Worm (Caenorhabditis elegans) whole organism, young adult: ENCODE measurements around the gene str-28.

Source experiments
- C17E4.6 ChIP-seq: fragments of 200-800 bp; sonication (Bioruptor generic); IDR thresholded peaks from 2 replicates; pipeline ENCODE4 v1.3.6; 2022; ENCODE audit warnings: missing genetic modification reagents, missing genetic modification characterization, missing compliant biosample characterization
- F33H1.4 ChIP-seq: fragments of 200-800 bp; sonication (Bioruptor generic); IDR thresholded peaks from 2 replicates; pipeline ENCODE4 v1.3.6; 2022; ENCODE audit warnings: missing genetic modification reagents, missing genetic modification characterization, missing compliant biosample characterization
- Y53G8AR.9 ChIP-seq: fragments of 200-800 bp; sonication (Bioruptor generic); conservative IDR thresholded peaks from 2 replicates; pipeline ENCODE4 v1.3.6; 2022; ENCODE audit warnings: missing genetic modification reagents, missing genetic modification characterization, missing compliant biosample characterization
- Y95B8A.8 ChIP-seq: fragments of 200-800 bp; sonication (Bioruptor generic); IDR thresholded peaks from 2 replicates; pipeline ENCODE4 v1.3.6; 2022; ENCODE audit warnings: missing genetic modification reagents, missing genetic modification characterization, missing compliant biosample characterization
- akir-1 ChIP-seq: fragments of 200-800 bp; sonication (Bioruptor generic); optimal IDR thresholded peaks from 2 replicates; lab custom pipeline; 2018; ENCODE audit warnings: mild to moderate bottlenecking, missing genetic modification characterization, moderate library complexity, missing compliant biosample characterization
- ceh-100 ChIP-seq: fragments of 200-800 bp; sonication (Bioruptor generic); IDR thresholded peaks from 2 replicates; pipeline ENCODE4 v1.3.6; 2022; ENCODE audit warnings: missing genetic modification reagents, missing genetic modification characterization, missing compliant biosample characterization
- ceh-27 ChIP-seq: fragments of 200-800 bp; sonication (Bioruptor generic); optimal IDR thresholded peaks from 2 replicates; lab custom pipeline; 2018; ENCODE audit warnings: mild to moderate bottlenecking, missing genetic modification characterization, moderate library complexity, missing compliant biosample characterization
- ceh-79 ChIP-seq: sonication (generic microtip); optimal IDR thresholded peaks from 2 replicates; lab custom pipeline; 2017; ENCODE audit warnings: mild to moderate bottlenecking, missing genetic modification characterization, missing compliant biosample characterization
- chd-7 ChIP-seq: sonication (generic microtip); optimal IDR thresholded peaks from 2 replicates; lab custom pipeline; 2016; ENCODE audit warnings: mild to moderate bottlenecking, missing genetic modification characterization, moderate library complexity, missing compliant biosample characterization
- egl-18 ChIP-seq: fragments of 200-800 bp; sonication (Bioruptor generic); IDR thresholded peaks from 2 replicates; pipeline ENCODE4 v1.3.6; 2022; ENCODE audit warnings: missing genetic modification reagents, missing genetic modification characterization, missing compliant biosample characterization
- ets-4 ChIP-seq: fragments of 200-800 bp; sonication (Bioruptor generic); optimal IDR thresholded peaks from 2 replicates; lab custom pipeline; 2018; ENCODE audit warnings: mild to moderate bottlenecking, missing genetic modification characterization, missing compliant biosample characterization
- him-1 ChIP-seq: sonication (generic microtip); optimal IDR thresholded peaks from 2 replicates; lab custom pipeline; 2016; ENCODE audit warnings: missing genotype, missing genetic modification reagents, missing genetic modification characterization, missing compliant biosample characterization
- hlh-12 ChIP-seq: sonication (generic microtip); optimal IDR thresholded peaks from 2 replicates; lab custom pipeline; 2016; ENCODE audit warnings: missing genetic modification characterization, missing compliant biosample characterization
- lin-26 ChIP-seq: fragments of 200-800 bp; sonication (Bioruptor generic); IDR thresholded peaks from 2 replicates; pipeline ENCODE4 v1.3.6; 2022; ENCODE audit warnings: missing genetic modification reagents, missing genetic modification characterization, missing compliant biosample characterization
- lin-35 ChIP-seq, 3 experiments: fragments of 150-350 bp in 2 of 3; sonication (generic microtip) in 1 of 3; optimal IDR thresholded peaks; 2 replicates each; lab custom pipeline; 2014 to 2018; ENCODE audit warnings: missing biosample characterization in 3 of 3, missing genetic modification characterization in 3 of 3, missing genetic modification reagents in 3 of 3
- lin-54 ChIP-seq: fragments of 200-800 bp; sonication (Bioruptor generic); optimal IDR thresholded peaks from 2 replicates; lab custom pipeline; 2018; ENCODE audit warnings: mild to moderate bottlenecking, missing genetic modification characterization, missing compliant biosample characterization
- madf-3 ChIP-seq: fragments of 200-800 bp; sonication (Bioruptor generic); IDR thresholded peaks from 2 replicates; pipeline ENCODE4 v1.3.6; 2022; ENCODE audit warnings: missing genetic modification reagents, missing genetic modification characterization, missing compliant biosample characterization
- madf-8 ChIP-seq: fragments of 200-800 bp; sonication (Bioruptor generic); conservative IDR thresholded peaks from 2 replicates; pipeline ENCODE4 v1.3.6; 2022; ENCODE audit warnings: missing genetic modification reagents, missing genetic modification characterization, missing compliant biosample characterization
- nfya-1 ChIP-seq: sonication (generic microtip); optimal IDR thresholded peaks from 2 replicates; lab custom pipeline; 2017; ENCODE audit warnings: antibody characterized with exemption, missing compliant biosample characterization, missing genetic modification characterization, borderline replicate concordance; ENCODE audit not compliant: insufficient read depth
- nhr-179 ChIP-seq: sonication (generic microtip); optimal IDR thresholded peaks from 2 replicates; lab custom pipeline; 2016; ENCODE audit warnings: mild to moderate bottlenecking, missing genetic modification characterization, missing compliant biosample characterization
- nhr-27 ChIP-seq: fragments of 200-800 bp; sonication (Bioruptor generic); optimal IDR thresholded peaks from 2 replicates; lab custom pipeline; 2018; ENCODE audit warnings: mild to moderate bottlenecking, missing genetic modification characterization, moderate library complexity, missing compliant biosample characterization
- rec-8 ChIP-seq, 2 experiments: sonication (generic microtip); optimal IDR thresholded peaks; 2 replicates each; lab custom pipeline; 2016; ENCODE audit warnings: mild to moderate bottlenecking in 2 of 2, missing genetic modification characterization in 2 of 2, missing genetic modification reagents in 2 of 2, missing genotype in 2 of 2, missing biosample characterization in 1 of 2, missing compliant biosample characterization in 1 of 2, moderate library complexity in 1 of 2
- rpc-1 ChIP-seq, 2 experiments: fragments of 150-350 bp in 1 of 2; sonication (generic microtip) in 1 of 2; optimal IDR thresholded peaks; 2 replicates each; lab custom pipeline; 2014 to 2018; ENCODE audit warnings: missing biosample characterization in 1 of 2, missing genetic modification characterization in 1 of 2, missing genetic modification reagents in 1 of 2, missing genotype in 1 of 2
- sdz-38 ChIP-seq: sonication (generic microtip); optimal IDR thresholded peaks from 2 replicates; lab custom pipeline; 2016; ENCODE audit warnings: missing genotype, missing genetic modification characterization, missing compliant biosample characterization
- snpc-1.1 ChIP-seq: sonication (generic microtip); optimal IDR thresholded peaks from 2 replicates; lab custom pipeline; 2017; ENCODE audit warnings: missing genetic modification characterization, mild to moderate bottlenecking, missing compliant biosample characterization, antibody characterized with exemption, moderate library complexity, missing genotype, missing genetic modification reagents; ENCODE audit not compliant: insufficient read depth
- snpc-3.4 ChIP-seq: sonication (generic microtip); optimal IDR thresholded peaks from 2 replicates; lab custom pipeline; 2017; ENCODE audit warnings: missing genetic modification characterization, mild to moderate bottlenecking, missing compliant biosample characterization, antibody characterized with exemption, moderate library complexity, missing genotype, missing genetic modification reagents
- somi-1 ChIP-seq: fragments of 200-800 bp; sonication (Bioruptor generic); optimal IDR thresholded peaks from 2 replicates; lab custom pipeline; 2018; ENCODE audit warnings: mild to moderate bottlenecking, missing genetic modification characterization, missing compliant biosample characterization
- zfh-2 ChIP-seq: fragments of 200-800 bp; sonication (Bioruptor generic); conservative IDR thresholded peaks from 2 replicates; pipeline ENCODE4 v1.3.6; 2022; ENCODE audit warnings: missing genetic modification reagents, missing genetic modification characterization, missing compliant biosample characterization
- ztf-18 ChIP-seq: sonication (generic microtip); optimal IDR thresholded peaks from 2 replicates; lab custom pipeline; 2016; ENCODE audit warnings: missing genotype, mild to moderate bottlenecking, missing genetic modification characterization, missing compliant biosample characterization
- ztf-22 ChIP-seq: fragments of 200-800 bp; sonication (Bioruptor generic); optimal IDR thresholded peaks from 2 replicates; lab custom pipeline; 2018; ENCODE audit warnings: mild to moderate bottlenecking, missing genetic modification characterization, moderate library complexity, missing compliant biosample characterization
- ztf-26 ChIP-seq: sonication (generic microtip); optimal IDR thresholded peaks from 2 replicates; lab custom pipeline; 2017; ENCODE audit warnings: missing genetic modification characterization, missing compliant biosample characterization

str-28 gene

DNA sequence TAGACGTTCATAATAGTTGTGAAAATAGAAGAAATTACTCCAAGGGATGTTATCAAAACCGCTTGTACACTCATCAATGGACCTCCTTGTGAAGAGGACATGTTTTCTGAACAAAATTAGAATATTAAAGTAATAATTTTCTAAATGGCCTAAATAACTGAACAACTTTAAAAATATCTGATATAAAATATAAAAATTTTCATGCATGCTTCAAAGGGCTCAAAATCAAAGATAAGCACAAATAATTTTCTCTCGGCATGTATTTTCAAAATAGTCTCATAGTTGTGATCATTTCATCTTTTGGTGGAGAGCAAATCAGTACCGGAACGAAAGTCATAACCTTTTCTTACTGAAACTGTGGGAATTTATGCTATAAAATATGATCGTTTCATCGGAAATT is 12.3 kb upstream of the str-28 start, which contains the start of gene srbc-8:
Gene srbc-8 (minus strand): TSS at position 101 of the 400 bp plus-strand sequence.
- TF ChIP-seq akir-1 (GFP tag; lab: Kevin White, UChicago) (no peak), ets-4 (GFP tag; lab: Kevin White, UChicago) (no peak)

DNA sequence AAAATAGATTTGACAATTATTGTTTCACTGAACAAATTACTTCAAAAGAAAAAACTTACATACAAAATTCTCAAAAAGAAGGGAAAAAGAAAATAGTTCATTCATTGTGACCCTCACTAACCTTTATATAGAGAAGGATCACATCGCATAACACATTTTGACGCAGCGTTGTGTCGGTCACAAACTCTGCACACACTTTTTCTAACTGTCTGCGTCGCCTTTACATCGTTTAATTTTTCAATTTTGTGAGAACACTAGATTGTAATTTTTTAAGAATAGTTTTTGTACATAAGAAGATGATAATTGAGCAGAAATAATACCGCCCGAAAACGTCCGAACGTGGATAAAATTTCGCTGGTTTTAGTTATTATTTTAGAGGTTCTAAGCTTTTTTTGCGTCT is 8.2 kb upstream of the str-28 start, which contains the start of gene C18B10.6:
Gene C18B10.6 (minus strand): TSS at position 101 of the 400 bp plus-strand sequence.
- no peak for TF ChIP-seq ztf-26
- TF ChIP-seq lin-26 (GFP tag; lab: Robert Waterston, UW), result no peak
- TF ChIP-seq Y95B8A.8 (GFP tag; lab: Robert Waterston, UW), result no peak
- no peak for TF ChIP-seq snpc-1.1 (tag; lab: Kevin White, UChicago)
- TF ChIP-seq ztf-22, result no peak

DNA sequence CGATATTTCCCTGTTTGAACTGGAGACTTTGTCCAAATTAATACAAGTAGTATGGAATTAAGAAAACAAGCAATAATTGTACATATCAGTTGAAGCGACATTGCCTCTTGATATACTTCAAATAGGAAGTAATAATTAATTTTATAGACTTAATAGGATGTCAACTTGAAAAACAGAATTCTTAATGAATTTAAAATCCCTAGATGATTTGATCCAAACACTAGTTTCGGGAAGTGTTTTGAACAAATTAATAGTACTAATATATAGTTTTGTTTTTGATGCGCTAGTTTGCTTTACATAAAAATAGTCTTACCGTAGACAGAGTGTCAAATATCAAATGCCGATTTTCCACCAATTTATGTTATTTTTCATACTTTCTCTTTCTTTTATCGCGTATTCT is 5.7 kb upstream of the str-28 start, which contains the start of gene str-190:
Gene str-190 (minus strand): TSS at position 101 of the 400 bp plus-strand sequence.
- TF ChIP-seq zfh-2 (GFP tag; lab: Robert Waterston, UW) (no peak), nhr-179 (tag; lab: Kevin White, UChicago) (no peak), ceh-79 (no peak), snpc-3.4 (tag; lab: Kevin White, UChicago) (no peak), lin-35 (GFP tag; optimal IDR thresholded peaks at IDR 0.05; lab: Kevin White, UChicago) (no peak), somi-1 (GFP tag; lab: Kevin White, UChicago) (no peak), nhr-27 (tag; lab: Kevin White, UChicago) (no peak), chd-7 (tag; lab: Kevin White, UChicago) (no peak), rpc-1 (optimal IDR thresholded peaks at IDR 0.05; lab: Kevin White, UChicago) (no peak), rpc-1 (tag; optimal IDR thresholded peaks at IDR 0.05; lab: Kevin White, UChicago) (no peak), ceh-27 (GFP tag; lab: Kevin White, UChicago) (no peak)

DNA sequence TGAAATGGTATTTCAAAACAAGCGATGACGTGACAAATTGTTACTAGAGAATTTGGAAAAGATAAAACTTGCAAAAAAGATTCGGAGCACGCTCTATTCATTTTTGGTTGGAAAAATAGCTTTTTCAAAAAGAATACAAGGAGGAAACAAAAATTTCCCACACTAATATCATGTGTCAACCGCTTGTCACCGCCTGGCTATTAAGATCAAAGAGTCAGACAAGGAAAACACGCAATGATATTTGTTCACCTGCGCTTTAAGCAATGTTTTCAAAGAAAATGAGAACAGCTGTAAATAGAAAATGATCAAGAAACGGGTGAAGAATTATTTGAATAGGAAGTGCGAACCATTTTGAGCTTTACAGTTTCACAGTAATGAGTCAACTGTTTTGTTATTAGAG is 4.1 kb upstream of the str-28 start, which contains the start of gene srh-125:
Gene srh-125 (minus strand): TSS at position 101 of the 400 bp plus-strand sequence.
- TF ChIP-seq madf-3 (no peak), sdz-38 (tag; lab: Kevin White, UChicago) (no peak), C17E4.6 (GFP tag; lab: Robert Waterston, UW) (no peak), lin-54 (GFP tag; lab: Kevin White, UChicago) (no peak), nfya-1 (tag; lab: Kevin White, UChicago) (no peak), ztf-18 (no peak), rec-8 (tag; optimal IDR thresholded peaks at IDR 0.05; lab: Kevin White, UChicago) (no peak), egl-18 (GFP tag; lab: Robert Waterston, UW) (no peak), Y53G8AR.9 (GFP tag; lab: Robert Waterston, UW) (no peak), F33H1.4 (GFP tag; lab: Robert Waterston, UW) (no peak), ztf-22 (no peak), hlh-12 (tag; lab: Kevin White, UChicago) (no peak), madf-8 (GFP tag; lab: Robert Waterston, UW) (no peak), ceh-100 (GFP tag; lab: Robert Waterston, UW) (no peak), ets-4 (GFP tag; lab: Kevin White, UChicago) (no peak), him-1 (tag; lab: Kevin White, UChicago) (no peak)
